Worm (Caenorhabditis elegans) whole organism, L4 larva: ENCODE data around the gene T07F10.5.

ENCODE experiments used
- Y48G9A.11 ChIP-seq: fragments of 200-800 bp; sonication (Bioruptor generic); IDR thresholded peaks from 2 replicates; pipeline ENCODE4 v1.3.6; 2022; ENCODE audit warnings: missing genetic modification reagents, missing genetic modification characterization, missing compliant biosample characterization
- ZK546.5 ChIP-seq, 2 experiments: sonication (generic microtip); optimal IDR thresholded peaks; 2 replicates each; lab custom pipeline; 2017; ENCODE audit warnings: missing biosample characterization in 2 of 2, missing genetic modification characterization in 2 of 2
- ceh-82 ChIP-seq: sonication (generic microtip); optimal IDR thresholded peaks from 2 replicates; lab custom pipeline; 2017; ENCODE audit warnings: missing biosample characterization, missing genetic modification characterization
- daf-12 ChIP-seq: fragments of 150-350 bp; optimal IDR thresholded peaks from 2 replicates; lab custom pipeline; 2014; ENCODE audit warnings: missing biosample characterization, missing genetic modification reagents, missing genetic modification characterization
- egl-43 ChIP-seq: fragments of 200-800 bp; sonication (Bioruptor generic); IDR thresholded peaks from 2 replicates; pipeline ENCODE4 v1.3.6; 2022; ENCODE audit warnings: missing genetic modification reagents, missing genetic modification characterization, missing compliant biosample characterization
- lsy-2 ChIP-seq, 2 experiments: fragments of 150-350 bp in 1 of 2; sonication (generic microtip) in 1 of 2; optimal IDR thresholded peaks; 2 replicates each; lab custom pipeline; 2014 to 2017; ENCODE audit warnings: missing biosample characterization in 2 of 2, missing genetic modification characterization in 2 of 2
- madf-9 ChIP-seq: fragments of 200-800 bp; sonication (Bioruptor generic); conservative IDR thresholded peaks from 2 replicates; pipeline ENCODE4 v1.3.6; 2022; ENCODE audit warnings: missing genetic modification reagents, missing genetic modification characterization, missing compliant biosample characterization
- mxl-3 ChIP-seq: fragments of 200-800 bp; sonication (Bioruptor generic); optimal IDR thresholded peaks from 2 replicates; lab custom pipeline; 2018; ENCODE audit warnings: mild to moderate bottlenecking, missing genetic modification characterization, missing compliant biosample characterization
- nhr-25 ChIP-seq: sonication (generic microtip); optimal IDR thresholded peaks from 2 replicates; lab custom pipeline; 2017; ENCODE audit warnings: missing genetic modification characterization, mild to moderate bottlenecking, missing compliant biosample characterization, antibody characterized with exemption, moderate library complexity, borderline replicate concordance; ENCODE audit not compliant: insufficient read depth
- zag-1 ChIP-seq: fragments of 150-350 bp; optimal IDR thresholded peaks from 2 replicates; lab custom pipeline; 2014; ENCODE audit warnings: missing biosample characterization, missing genetic modification characterization
- ztf-7 ChIP-seq: fragments of 150-350 bp; optimal IDR thresholded peaks from 2 replicates; lab custom pipeline; 2014; ENCODE audit warnings: missing biosample characterization, missing genetic modification characterization

DNA sequence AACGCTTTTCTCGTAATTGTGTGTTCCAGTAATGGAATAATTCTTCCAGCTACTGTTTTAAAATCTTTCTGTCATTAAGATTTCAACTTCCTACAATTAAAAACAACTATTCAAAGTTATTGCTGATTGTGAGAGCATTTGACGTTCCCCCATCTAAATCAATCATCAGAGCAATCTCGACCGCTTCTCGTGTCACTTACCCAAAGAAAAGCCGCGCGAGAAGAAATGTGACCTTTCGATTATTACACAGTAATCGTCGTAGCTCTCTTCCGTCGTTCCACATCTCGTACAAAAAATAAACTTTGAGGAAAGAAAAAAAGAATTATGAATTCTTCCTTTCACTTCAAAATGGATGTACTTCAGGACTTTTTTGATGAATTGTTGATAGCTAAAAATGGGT lies 41.7 kb downstream of the T07F10.5 start:
- TF ChIP-seq ZK546.5 (tag; optimal IDR thresholded peaks at IDR 0.05; lab: Kevin White, UChicago) = no peak
- no peak for TF ChIP-seq Y48G9A.11 (GFP tag; lab: Robert Waterston, UW)
- no peak for TF ChIP-seq nhr-25
- no peak for TF ChIP-seq egl-43
- no peak for TF ChIP-seq madf-9
- no peak for TF ChIP-seq ztf-7 (tag; lab: Kevin White, UChicago)
- TF ChIP-seq zag-1 (tag; lab: Kevin White, UChicago) = no peak
- TF ChIP-seq mxl-3 (GFP tag; lab: Kevin White, UChicago) = no peak
- no peak for TF ChIP-seq ceh-82 (tag; lab: Kevin White, UChicago)
- TF ChIP-seq lsy-2 (tag; optimal IDR thresholded peaks at IDR 0.05; lab: Kevin White, UChicago) = no peak
- TF ChIP-seq daf-12 (tag; lab: Kevin White, UChicago) = no peak
